Worm (Caenorhabditis elegans) whole organism, L1 larva: ENCODE measurements around the gene oac-59.

Experiments used
- dpl-1 ChIP-seq, 3 experiments: fragments of 150-350 bp in 2 of 3; sonication (generic microtip) in 1 of 3; optimal IDR thresholded peaks; 2 replicates each; lab custom pipeline; 2014 to 2017; ENCODE audit warnings: missing biosample characterization in 3 of 3, missing genetic modification characterization in 3 of 3, missing genetic modification reagents in 3 of 3
- hpl-2 ChIP-seq: fragments of 150-350 bp; optimal IDR thresholded peaks from 2 replicates; lab custom pipeline; 2014; ENCODE audit warnings: missing biosample characterization, missing genetic modification reagents, missing genetic modification characterization
- nhr-19 ChIP-seq: fragments of 200-800 bp; sonication (Bioruptor generic); conservative IDR thresholded peaks from 2 replicates; pipeline ENCODE4 v1.3.6; 2022; ENCODE audit warnings: missing genetic modification characterization, missing compliant biosample characterization
- skn-1 ChIP-seq: fragments of 150-350 bp; optimal IDR thresholded peaks from 2 replicates; lab custom pipeline; 2014; ENCODE audit warnings: missing biosample characterization, missing genetic modification characterization
- snpc-4 ChIP-seq: fragments of 150-350 bp; optimal IDR thresholded peaks from 2 replicates; lab custom pipeline; 2014; ENCODE audit warnings: missing biosample characterization, missing genetic modification characterization
- sup-37 ChIP-seq: fragments of 200-800 bp; sonication (Bioruptor generic); optimal IDR thresholded peaks from 2 replicates; lab custom pipeline; 2018; ENCODE audit warnings: mild to moderate bottlenecking, missing genetic modification characterization, missing compliant biosample characterization

- TF ChIP-seq hpl-2 (GFP tag; lab: Kevin White, UChicago), result no peak
- no peak for TF ChIP-seq nhr-19 (GFP tag; lab: Robert Waterston, UW)
- no peak for TF ChIP-seq dpl-1 (GFP tag; optimal IDR thresholded peaks at IDR 0.05; lab: Kevin White, UChicago)
- TF ChIP-seq sup-37 (GFP tag; lab: Kevin White, UChicago), result no peak
- no peak for TF ChIP-seq snpc-4 (tag; lab: Kevin White, UChicago)
- TF ChIP-seq skn-1 (tag; lab: Kevin White, UChicago), result no peak
Observed at ce11 chrIV:12304750-12305149, 3.7 kb upstream of the oac-59 start.
